Fruit fly (Drosophila melanogaster): Measurements from ENCODE around the gene Wdr37.

DNA sequence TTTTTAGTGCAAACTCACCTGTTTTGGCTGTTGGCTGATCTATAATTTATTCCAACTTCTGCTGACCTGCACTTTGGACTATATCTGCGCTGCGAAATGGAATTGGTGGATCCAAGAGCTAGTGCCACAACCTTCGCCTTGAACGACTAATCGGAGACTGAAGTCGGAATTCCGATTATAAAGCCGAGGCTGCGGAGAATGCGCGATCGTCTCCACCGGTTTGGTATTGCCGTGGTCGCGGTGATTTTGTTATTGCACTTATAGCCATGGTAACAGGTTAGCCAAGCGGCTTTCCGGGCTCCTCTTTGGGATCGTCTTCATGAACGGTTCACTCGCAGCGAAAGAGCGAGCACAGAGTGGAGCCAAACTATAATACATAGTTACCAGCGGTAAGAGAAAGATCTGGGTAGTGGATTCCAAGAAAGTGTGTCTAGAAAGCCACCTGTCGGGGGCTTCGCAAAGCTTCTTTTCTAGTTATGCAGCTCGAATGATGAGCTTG lies 21.5 kb downstream of the Wdr37 start, which contains the start of gene CG7675:
- TF ChIP-seq psq (optimal IDR thresholded peaks at IDR 0.05) (no peak), ttk (optimal IDR thresholded peaks at IDR 0.05) (no peak), Sin3A (optimal IDR thresholded peaks at IDR 0.05) (no peak), h (optimal IDR thresholded peaks at IDR 0.05) (no peak)
